Worm (Caenorhabditis elegans): ENCODE measurements around the gene pqn-2.

pqn-2 gene

DNA sequence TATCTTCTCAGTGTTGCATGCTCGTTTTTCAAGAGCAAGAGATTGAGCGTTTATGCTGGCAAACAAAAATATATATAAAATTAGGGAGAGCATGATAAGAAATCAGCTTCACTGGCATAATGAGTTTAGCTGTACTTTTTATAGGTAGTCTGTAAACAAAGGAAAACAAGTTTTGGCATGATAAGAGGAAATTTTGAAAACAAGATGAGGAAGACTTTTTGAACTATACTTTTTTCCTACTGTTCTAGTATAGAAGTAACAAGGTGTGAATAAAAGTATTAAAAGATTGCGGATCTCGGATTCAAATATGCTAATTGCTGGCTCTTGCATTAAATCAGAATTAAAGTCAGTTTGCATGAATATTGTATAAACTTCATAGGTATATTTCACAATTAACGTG, 36.7 kb downstream of the pqn-2 start, which contains the start of gene F15H10.5:
F15H10.5 (minus strand) TSS at position 101 of the 400 bp plus-strand sequence.
- no peak for TF ChIP-seq swsn-7 (tag; optimal IDR thresholded peaks at IDR 0.05)
- no peak for TF ChIP-seq ceh-63 (GFP tag; optimal IDR thresholded peaks at IDR 0.05)
- no peak for TF ChIP-seq ceh-82 (tag; optimal IDR thresholded peaks at IDR 0.05)

ce11 chrV:10421802-10422201, 39.6 kb downstream of the pqn-2 start, which contains the start of gene col-13:
Gene col-13, minus strand, starts transcription at chrV:10421902.
- no peak for TF ChIP-seq swsn-7 (tag; optimal IDR thresholded peaks at IDR 0.05)
- TF ChIP-seq egl-27 (tag; optimal IDR thresholded peaks at IDR 0.05): no peak
- TF ChIP-seq tbx-2 (tag; optimal IDR thresholded peaks at IDR 0.05): no peak
- no peak for TF ChIP-seq egl-13 (tag; optimal IDR thresholded peaks at IDR 0.05)
- TF ChIP-seq ztf-4 (tag; optimal IDR thresholded peaks at IDR 0.05): no peak
- TF ChIP-seq nhr-20 (tag; optimal IDR thresholded peaks at IDR 0.05): no peak
- no peak for TF ChIP-seq nhr-11 (tag; optimal IDR thresholded peaks at IDR 0.05)
- TF ChIP-seq Y116A8C.19 (tag; optimal IDR thresholded peaks at IDR 0.05; ENCODE audit: borderline replicate concordance): no peak
- TF ChIP-seq snu-23 (GFP tag; optimal IDR thresholded peaks at IDR 0.05): no peak
- TF ChIP-seq irx-1 (tag; optimal IDR thresholded peaks at IDR 0.05): no peak
- TF ChIP-seq snpc-4 (tag; optimal IDR thresholded peaks at IDR 0.05): no peak
- no peak for TF ChIP-seq lsy-2 (tag; optimal IDR thresholded peaks at IDR 0.05)
- no peak for TF ChIP-seq fkh-4 (tag; optimal IDR thresholded peaks at IDR 0.05; ENCODE audit: borderline replicate concordance)

ce11 chrV:10423511-10423910, 41.3 kb downstream of the pqn-2 start:
- TF ChIP-seq nhr-85 (tag): peak; percentile 64
- TF ChIP-seq elt-2 (tag; optimal IDR thresholded peaks at IDR 0.05): no peak

DNA sequence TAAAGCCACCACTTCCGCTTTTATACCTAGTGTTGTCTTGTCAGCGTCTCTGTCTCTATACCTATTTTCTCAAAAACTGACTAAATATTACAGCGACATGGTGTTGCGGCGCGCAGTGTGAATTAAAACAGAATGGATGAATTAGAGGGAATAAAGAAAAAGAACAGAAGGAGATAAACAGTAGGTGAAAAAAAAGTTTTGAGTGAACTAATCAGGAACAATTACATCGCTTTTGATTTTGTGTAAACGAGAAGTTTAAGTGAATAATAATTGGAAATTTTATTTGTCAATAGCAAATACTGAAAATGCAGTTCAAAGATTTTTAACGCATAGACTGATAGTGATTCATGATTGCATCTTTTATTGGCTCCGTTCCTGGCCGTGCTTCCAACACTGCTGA, 42.9 kb downstream of the pqn-2 start, which contains the start of gene col-12:
col-12 (minus strand) TSS at position 101 of the 400 bp plus-strand sequence.
- TF ChIP-seq nhr-71 (tag; optimal IDR thresholded peaks at IDR 0.05) (no peak), ceh-82 (tag; optimal IDR thresholded peaks at IDR 0.05) (no peak), aha-1 (tag; optimal IDR thresholded peaks at IDR 0.05) (no peak), tbx-2 (tag; optimal IDR thresholded peaks at IDR 0.05) (no peak), hpl-2 (GFP tag; optimal IDR thresholded peaks at IDR 0.05) (no peak), nhr-20 (tag; optimal IDR thresholded peaks at IDR 0.05) (no peak), unc-98 (GFP tag; IDR thresholded peaks at IDR 0.05) (no peak), nhr-76 (tag; optimal IDR thresholded peaks at IDR 0.05) (no peak), xbp-1 (tag; optimal IDR thresholded peaks at IDR 0.05) (no peak)

- TF ChIP-seq ztf-11 (tag; optimal IDR thresholded peaks at IDR 0.05) (no peak), lsy-2 (tag; optimal IDR thresholded peaks at IDR 0.05) (no peak), elt-2 (tag; optimal IDR thresholded peaks at IDR 0.05) (no peak), efl-3 (GFP tag; optimal IDR thresholded peaks at IDR 0.05) (no peak), nhr-77 (tag; optimal IDR thresholded peaks at IDR 0.05) (no peak), lir-3 (tag; optimal IDR thresholded peaks at IDR 0.05; ENCODE audit: poor library complexity) (no peak), hlh-4 (tag; optimal IDR thresholded peaks at IDR 0.05) (no peak), ceh-63 (GFP tag; optimal IDR thresholded peaks at IDR 0.05) (no peak), unc-86 (tag; optimal IDR thresholded peaks at IDR 0.05) (no peak), mab-9 (GFP tag; IDR thresholded peaks at IDR 0.05) (no peak), zip-4 (GFP tag; optimal IDR thresholded peaks at IDR 0.05) (no peak), tbx-2 (tag; optimal IDR thresholded peaks at IDR 0.05) (no peak)
Observed at ce11 chrV:10426253-10426652, 44.0 kb downstream of the pqn-2 start, which contains the start of gene apc-10. Gene apc-10, minus strand, starts transcription at chrV:10426353.

DNA sequence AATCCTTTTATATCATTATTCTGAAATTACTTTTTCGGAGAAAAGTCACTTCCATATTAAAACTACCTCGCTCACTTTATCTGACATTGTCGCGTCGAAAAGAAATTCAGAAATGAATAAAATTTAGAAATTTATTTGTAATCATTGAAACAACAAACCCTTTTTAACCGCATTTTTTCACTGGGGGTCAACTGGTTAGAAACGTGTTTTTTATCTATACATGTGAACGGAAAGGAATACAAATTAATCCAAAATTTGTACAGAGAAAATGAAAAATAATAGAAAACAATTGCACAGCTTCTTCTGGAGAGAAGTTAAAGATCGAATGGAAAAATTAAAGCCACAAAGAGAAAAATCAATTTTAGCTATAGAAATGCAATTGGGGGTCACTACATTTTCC, 46.4 kb downstream of the pqn-2 start, which contains the start of gene tag-314:
tag-314 (minus strand) TSS at position 101 of the 400 bp plus-strand sequence.
- TF ChIP-seq nhr-47 (tag; optimal IDR thresholded peaks at IDR 0.05): no peak
- no peak for TF ChIP-seq egl-13 (tag; optimal IDR thresholded peaks at IDR 0.05)
- TF ChIP-seq unc-86 (tag; optimal IDR thresholded peaks at IDR 0.05): no peak
- no peak for TF ChIP-seq snpc-4 (tag; optimal IDR thresholded peaks at IDR 0.05)

All from whole organism, L1 larva.